Worm (Caenorhabditis elegans): ENCODE data around the gene K02D10.4.

K02D10.4 gene

DNA sequence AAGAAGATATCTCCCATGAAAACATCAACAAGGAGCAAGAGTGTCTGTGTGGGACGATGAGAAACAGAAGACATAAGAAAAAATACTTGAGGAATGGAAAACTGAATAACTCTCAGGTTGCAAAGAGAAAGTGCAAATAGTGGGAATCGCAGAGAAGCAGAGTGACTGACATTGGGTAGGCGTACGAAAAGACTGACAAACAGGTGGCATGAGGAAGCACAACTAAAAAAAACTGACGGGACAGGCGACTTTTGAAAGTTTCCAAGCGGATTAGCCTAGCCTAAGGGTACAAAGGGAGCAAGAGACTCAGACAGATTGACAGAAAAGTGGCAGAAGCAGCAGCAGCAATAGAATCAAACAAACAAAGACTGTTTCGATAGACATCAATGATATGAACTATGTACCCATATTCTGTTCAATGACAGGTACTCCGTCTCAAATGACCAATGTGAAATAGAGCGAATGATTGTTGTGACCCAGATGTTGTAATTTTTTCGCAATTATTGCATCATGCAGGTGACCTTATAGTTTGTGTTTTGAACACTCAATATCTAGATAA is 45.4 kb downstream of the K02D10.4 start (continued):
- 0 out of 2 replicates have a peak, but pooled peaks have one; percentile 67 for TF ChIP-seq saeg-2 (GFP tag; IDR thresholded peaks at IDR 0.05)
- 0 out of 2 replicates have a peak, but pooled peaks have one; percentile 19 for TF ChIP-seq vab-7 (GFP tag; IDR thresholded peaks at IDR 0.05)
- TF ChIP-seq mes-2 (tag; optimal IDR thresholded peaks at IDR 0.05; ENCODE audit: poor library complexity, severe bottlenecking), result no peak
- peak; percentile 5 for TF ChIP-seq gei-8 (GFP tag; optimal IDR thresholded peaks at IDR 0.05)
- peak; percentile 7 for TF ChIP-seq lin-13 (GFP tag; optimal IDR thresholded peaks at IDR 0.05)
- no peak for TF ChIP-seq pha-4 (GFP tag; IDR thresholded peaks at IDR 0.05)
- peak; percentile 11 for TF ChIP-seq pha-4 (tag; optimal IDR thresholded peaks at IDR 0.05)
- TF ChIP-seq lim-7 (GFP tag; IDR thresholded peaks at IDR 0.05), result no peak
- TF ChIP-seq T20F7.1 (GFP tag; optimal IDR thresholded peaks at IDR 0.05), result peak; percentile 10
- no peak for TF ChIP-seq ZK337.2 (GFP tag; IDR thresholded peaks at IDR 0.05)
- no peak for TF ChIP-seq mxl-2 (GFP tag; conservative IDR thresholded peaks at IDR 0.05)
- TF ChIP-seq dpl-1 (GFP tag; optimal IDR thresholded peaks at IDR 0.05), result no peak
- TF ChIP-seq ceh-62 (tag; optimal IDR thresholded peaks at IDR 0.05), result no peak
- TF ChIP-seq sdz-12 (GFP tag; optimal IDR thresholded peaks at IDR 0.05), result no peak
- no peak for TF ChIP-seq spr-1 (tag; optimal IDR thresholded peaks at IDR 0.05)
- peak in 1 of 2 experiments; percentile 40 for TF ChIP-seq mdl-1 (tag; optimal IDR thresholded peaks at IDR 0.05)
- no peak for TF ChIP-seq attf-4 (tag; optimal IDR thresholded peaks at IDR 0.05)
- no peak for TF ChIP-seq ctbp-1 (GFP tag; IDR thresholded peaks at IDR 0.05)
- TF ChIP-seq nhr-102 (tag; optimal IDR thresholded peaks at IDR 0.05), result no peak
- no peak for TF ChIP-seq set-16 (GFP tag; IDR thresholded peaks at IDR 0.05)
- no peak for TF ChIP-seq Y5F2A.4 (GFP tag; optimal IDR thresholded peaks at IDR 0.05)
- no peak for TF ChIP-seq nhr-77 (tag; optimal IDR thresholded peaks at IDR 0.05)
- TF ChIP-seq D1046.2 (GFP tag; IDR thresholded peaks at IDR 0.05), result no peak
- peak; percentile 63; the same call in 1 of the 2 replicates for TF ChIP-seq tra-1 (GFP tag; IDR thresholded peaks at IDR 0.05)
- no peak; the same call in 1 of the 2 replicates for TF ChIP-seq arid-1 (GFP tag; conservative IDR thresholded peaks at IDR 0.05)
- peak; percentile 65 for TF ChIP-seq mxl-3 (GFP tag; optimal IDR thresholded peaks at IDR 0.05)
- peak; percentile 24 for TF ChIP-seq rbr-2 (tag; optimal IDR thresholded peaks at IDR 0.05)
- TF ChIP-seq fos-1 (tag; optimal IDR thresholded peaks at IDR 0.05), result no peak
- no peak for TF ChIP-seq hmg-1.1 (GFP tag; IDR thresholded peaks at IDR 0.05)
- TF ChIP-seq mep-1 (tag; optimal IDR thresholded peaks at IDR 0.05), result peak; percentile 41
- peak; percentile 66 for TF ChIP-seq nhr-48 (tag; optimal IDR thresholded peaks at IDR 0.05)
- no peak for TF ChIP-seq spr-3 (GFP tag; optimal IDR thresholded peaks at IDR 0.05)
- TF ChIP-seq R02D3.7 (tag; optimal IDR thresholded peaks at IDR 0.05), result no peak
- TF ChIP-seq madf-5 (GFP tag; IDR thresholded peaks at IDR 0.05), result no peak
- no peak for TF ChIP-seq aly-2 (tag; optimal IDR thresholded peaks at IDR 0.05)
- TF ChIP-seq zip-2 (tag; optimal IDR thresholded peaks at IDR 0.05), result no peak
- TF ChIP-seq Y105C5A.15 (GFP tag; IDR thresholded peaks at IDR 0.05), result no peak
- TF ChIP-seq hlh-11 (tag; optimal IDR thresholded peaks at IDR 0.05), result peak; percentile 86

DNA sequence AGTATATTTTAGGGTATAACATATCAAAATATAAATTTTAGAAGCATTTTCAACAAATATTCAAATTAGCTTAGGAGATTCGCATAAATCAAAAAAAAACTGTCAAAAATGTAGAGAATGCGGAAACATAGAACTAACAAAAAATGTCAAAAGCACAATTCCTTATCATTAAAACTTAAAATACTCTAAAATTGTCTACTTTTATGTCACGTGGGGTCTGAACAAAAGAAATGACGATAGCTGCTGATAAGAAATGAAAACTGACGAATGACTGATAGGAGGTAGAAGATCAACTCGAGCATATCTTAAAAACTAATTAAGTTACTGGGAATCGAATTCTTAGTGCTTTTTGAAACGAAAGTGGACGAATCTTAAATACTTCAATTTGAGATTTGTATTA is 46.1 kb downstream of the K02D10.4 start:
- no peak for TF ChIP-seq D1046.2 (GFP tag; IDR thresholded peaks at IDR 0.05)
- TF ChIP-seq nhr-11 (tag; optimal IDR thresholded peaks at IDR 0.05), result no peak
- no peak for TF ChIP-seq hif-1 (tag; optimal IDR thresholded peaks at IDR 0.05)
- TF ChIP-seq tra-1 (GFP tag; IDR thresholded peaks at IDR 0.05), result peak; percentile 64; the same call in 1 of the 2 replicates
- no peak for TF ChIP-seq nhr-48 (tag; optimal IDR thresholded peaks at IDR 0.05)
- no peak for TF ChIP-seq lin-13 (GFP tag; optimal IDR thresholded peaks at IDR 0.05)
- TF ChIP-seq hlh-30 (tag; optimal IDR thresholded peaks at IDR 0.05; ENCODE audit: insufficient read depth), result peak; percentile 53
- TF ChIP-seq nhr-77 (tag; optimal IDR thresholded peaks at IDR 0.05), result peak; percentile 10
- TF ChIP-seq zip-11 (GFP tag; IDR thresholded peaks at IDR 0.05), result no peak
- TF ChIP-seq F37D6.2 (tag; optimal IDR thresholded peaks at IDR 0.05), result no peak
- no peak for TF ChIP-seq mdt-29 (GFP tag; IDR thresholded peaks at IDR 0.05)
- TF ChIP-seq arid-1 (GFP tag; conservative IDR thresholded peaks at IDR 0.05), result no peak
- no peak for TF ChIP-seq ceh-28 (tag; optimal IDR thresholded peaks at IDR 0.05)
- no peak for TF ChIP-seq lin-29 (GFP tag; IDR thresholded peaks at IDR 0.05)
- no peak for TF ChIP-seq unc-130 (GFP tag; optimal IDR thresholded peaks at IDR 0.05)
- TF ChIP-seq ctbp-1 (GFP tag; IDR thresholded peaks at IDR 0.05), result no peak
- TF ChIP-seq ama-1 (optimal IDR thresholded peaks at IDR 0.05), result no peak
- no peak for TF ChIP-seq dpl-1 (GFP tag; optimal IDR thresholded peaks at IDR 0.05)
- no peak for TF ChIP-seq Y5F2A.4 (GFP tag; optimal IDR thresholded peaks at IDR 0.05)
- no peak for TF ChIP-seq F26F4.8 (GFP tag; conservative IDR thresholded peaks at IDR 0.05)
- TF ChIP-seq sdz-12 (GFP tag; optimal IDR thresholded peaks at IDR 0.05), result no peak
- TF ChIP-seq T26A8.4 (GFP tag; IDR thresholded peaks at IDR 0.05), result no peak
- no peak for TF ChIP-seq nhr-10 (tag; optimal IDR thresholded peaks at IDR 0.05)
- TF ChIP-seq gei-8 (GFP tag; optimal IDR thresholded peaks at IDR 0.05), result no peak

Measured in whole organism, L4 larva.